Fruit fly (Drosophila melanogaster): ENCODE data around the gene CG3198.
A peak's percentile ranks its signal among the peaks of the same experiment; 100 is the strongest.

Gene CG3198

dm6 chrX:6673637-6674487 lies at the start of gene CG3198, which contains the start of gene Mcm6:
CG3198 (minus strand) TSS chrX:6673973.
Mcm6 (plus strand) TSS chrX:6674387.
- TF ChIP-seq CG17801 (GFP tag; optimal IDR thresholded peaks at IDR 0.05; ENCODE audit: partially characterized antibody) = no peak

- no peak for TF ChIP-seq CG17801 (GFP tag; optimal IDR thresholded peaks at IDR 0.05; ENCODE audit: partially characterized antibody)
Measured at dm6 chrX:6719968-6720367, 46.2 kb upstream of the CG3198 start.

- peak; percentile 49 for TF ChIP-seq CG17801 (GFP tag; optimal IDR thresholded peaks at IDR 0.05; ENCODE audit: partially characterized antibody)
Measured at dm6 chrX:6719259-6719658, 45.5 kb upstream of the CG3198 start.

- no peak for TF ChIP-seq CG17801 (GFP tag; optimal IDR thresholded peaks at IDR 0.05; ENCODE audit: partially characterized antibody)
Measured at dm6 chrX:6716170-6716569, 42.4 kb upstream of the CG3198 start.

dm6 chrX:6711295-6711694 lies 37.5 kb upstream of the CG3198 start:
- TF ChIP-seq CG17801 (GFP tag; optimal IDR thresholded peaks at IDR 0.05; ENCODE audit: partially characterized antibody) = peak; percentile 59

- no peak for TF ChIP-seq CG17801 (GFP tag; optimal IDR thresholded peaks at IDR 0.05; ENCODE audit: partially characterized antibody)
Measured at dm6 chrX:6710665-6711064, 36.9 kb upstream of the CG3198 start.

dm6 chrX:6710258-6710657 lies 36.5 kb upstream of the CG3198 start:
- TF ChIP-seq CG17801 (GFP tag; optimal IDR thresholded peaks at IDR 0.05; ENCODE audit: partially characterized antibody) = no peak

dm6 chrX:6709252-6710037 lies 35.7 kb upstream of the CG3198 start:
- TF ChIP-seq CG17801 (GFP tag; optimal IDR thresholded peaks at IDR 0.05; ENCODE audit: partially characterized antibody) = no peak

dm6 chrX:6708580-6709199 lies 34.9 kb upstream of the CG3198 start:
- no peak for TF ChIP-seq CG17801 (GFP tag; optimal IDR thresholded peaks at IDR 0.05; ENCODE audit: partially characterized antibody)

- no peak for TF ChIP-seq CG17801 (GFP tag; optimal IDR thresholded peaks at IDR 0.05; ENCODE audit: partially characterized antibody)
Measured at dm6 chrX:6708138-6708537, 34.4 kb upstream of the CG3198 start.

- no peak for TF ChIP-seq CG17801 (GFP tag; optimal IDR thresholded peaks at IDR 0.05; ENCODE audit: partially characterized antibody)
Measured at dm6 chrX:6706570-6707306, 33.0 kb upstream of the CG3198 start.

dm6 chrX:6705890-6706289 lies 32.1 kb upstream of the CG3198 start:
- TF ChIP-seq CG17801 (GFP tag; optimal IDR thresholded peaks at IDR 0.05; ENCODE audit: partially characterized antibody) = no peak

- TF ChIP-seq CG17801 (GFP tag; optimal IDR thresholded peaks at IDR 0.05; ENCODE audit: partially characterized antibody) = no peak
Measured at dm6 chrX:6705059-6705802, 31.5 kb upstream of the CG3198 start.

dm6 chrX:6703957-6704356 lies 30.2 kb upstream of the CG3198 start:
- TF ChIP-seq CG17801 (GFP tag; optimal IDR thresholded peaks at IDR 0.05; ENCODE audit: partially characterized antibody) = no peak

All from ovary, adult (tissue).